Fruit fly (Drosophila melanogaster): ENCODE measurements around the gene CG13690.

The CG13690 gene

dm6 chr2L:423160-423559 is 3.7 kb upstream of the CG13690 start (continued):
- TF ChIP-seq Sox102F (GFP tag; optimal IDR thresholded peaks at IDR 0.05): peak; percentile 86
- peak; percentile 13 for TF ChIP-seq CG11902 (GFP tag; optimal IDR thresholded peaks at IDR 0.05)
- peak; percentile 28 for TF ChIP-seq Ets96B (tag; optimal IDR thresholded peaks at IDR 0.05)
- peak; percentile 44 for TF ChIP-seq net (GFP tag; optimal IDR thresholded peaks at IDR 0.05)
- peak; percentile 90 for TF ChIP-seq esn (GFP tag; optimal IDR thresholded peaks at IDR 0.05)
- TF ChIP-seq achi (GFP tag; optimal IDR thresholded peaks at IDR 0.05): peak; percentile 62
- TF ChIP-seq lz (GFP tag; optimal IDR thresholded peaks at IDR 0.05): peak; percentile 79
- peak; percentile 13 for TF ChIP-seq fd59A (GFP tag; optimal IDR thresholded peaks at IDR 0.05)
- TF ChIP-seq CG6854 (GFP tag; optimal IDR thresholded peaks at IDR 0.05): peak; percentile 22
- no peak for TF ChIP-seq fkh (GFP tag; optimal IDR thresholded peaks at IDR 0.05)
- peak; percentile 49 for TF ChIP-seq CG34406 (GFP tag; optimal IDR thresholded peaks at IDR 0.05)
- TF ChIP-seq svp (GFP tag): peak; percentile 93
- TF ChIP-seq OdsH (GFP tag; optimal IDR thresholded peaks at IDR 0.05): peak; percentile 56
- TF ChIP-seq cyc (GFP tag; optimal IDR thresholded peaks at IDR 0.05): peak; percentile 78
- TF ChIP-seq CG16779 (tag; optimal IDR thresholded peaks at IDR 0.05): peak; percentile 36
- TF ChIP-seq CG9139 (GFP tag; optimal IDR thresholded peaks at IDR 0.05): no peak
- no peak for TF ChIP-seq CG11294 (GFP tag; IDR thresholded peaks at IDR 0.05)
- peak; percentile 69 for TF ChIP-seq Sox14 (GFP tag; optimal IDR thresholded peaks at IDR 0.05)
- peak; percentile 10 for TF ChIP-seq CG10669 (GFP tag; optimal IDR thresholded peaks at IDR 0.05)
- peak; percentile 1 for TF ChIP-seq spab (GFP tag; optimal IDR thresholded peaks at IDR 0.05)
- TF ChIP-seq Hr38 (GFP tag; optimal IDR thresholded peaks at IDR 0.05): no peak
- peak; percentile 34 for TF ChIP-seq Lpt (GFP tag; optimal IDR thresholded peaks at IDR 0.05)
- TF ChIP-seq Gug (GFP tag; IDR thresholded peaks at IDR 0.05): no peak
- TF ChIP-seq CG3032 (tag; optimal IDR thresholded peaks at IDR 0.05): peak; percentile 24
- peak; percentile 12; the same call in 1 of the 2 replicates for TF ChIP-seq CG15336 (GFP tag; IDR thresholded peaks at IDR 0.05)
- TF ChIP-seq Ets21C (GFP tag; optimal IDR thresholded peaks at IDR 0.05): peak; percentile 42
- TF ChIP-seq Eip78C (GFP tag): peak; percentile 91
- TF ChIP-seq eg (GFP tag; IDR thresholded peaks at IDR 0.05): no peak
- peak; percentile 72 for TF ChIP-seq CG10631 (GFP tag; optimal IDR thresholded peaks at IDR 0.05)
- peak; percentile 5 for TF ChIP-seq CG1621 (tag; optimal IDR thresholded peaks at IDR 0.05)
- TF ChIP-seq vri (GFP tag; optimal IDR thresholded peaks at IDR 0.05): peak; percentile 89

DNA sequence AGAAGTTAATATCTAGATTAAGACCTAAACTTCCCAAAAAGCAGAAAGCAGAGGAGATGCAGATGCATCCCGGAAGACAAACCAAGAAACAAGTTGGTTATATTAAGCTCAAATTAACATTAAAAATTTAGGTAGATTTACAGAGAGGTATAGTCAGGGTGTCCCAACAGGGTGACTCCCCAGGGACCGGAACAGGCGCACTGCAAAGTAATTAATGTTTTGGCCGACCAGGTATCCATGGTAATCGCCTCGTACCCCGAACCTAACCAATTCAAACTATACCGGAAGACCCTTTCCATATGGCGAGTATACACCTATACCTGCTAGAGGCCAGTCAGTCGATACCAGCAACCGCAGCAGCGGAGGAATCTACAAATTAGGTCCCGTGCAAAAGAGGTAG is 3.1 kb upstream of the CG13690 start, which contains the start of gene BBS8:
Gene BBS8 (plus strand): TSS at position 301 of the 400 bp plus-strand sequence.
- no peak for TF ChIP-seq CG34406 (GFP tag; optimal IDR thresholded peaks at IDR 0.05)
- TF ChIP-seq achi (GFP tag; optimal IDR thresholded peaks at IDR 0.05): no peak
- TF ChIP-seq OdsH (GFP tag; optimal IDR thresholded peaks at IDR 0.05): no peak
- TF ChIP-seq CG6854 (GFP tag; optimal IDR thresholded peaks at IDR 0.05): no peak
- no peak for TF ChIP-seq CG3032 (tag; optimal IDR thresholded peaks at IDR 0.05)

- TF ChIP-seq CG6276 (GFP tag; optimal IDR thresholded peaks at IDR 0.05): no peak
- TF ChIP-seq Sox14 (GFP tag; optimal IDR thresholded peaks at IDR 0.05): peak; percentile 43
- TF ChIP-seq lz (GFP tag; optimal IDR thresholded peaks at IDR 0.05): peak; percentile 35
- peak; percentile 15 for TF ChIP-seq acj6 (GFP tag; optimal IDR thresholded peaks at IDR 0.05)
- peak; percentile 3 for TF ChIP-seq cyc (GFP tag; optimal IDR thresholded peaks at IDR 0.05)
- TF ChIP-seq spab (GFP tag; optimal IDR thresholded peaks at IDR 0.05): no peak
- TF ChIP-seq Eip78C (GFP tag): peak; percentile 58
- TF ChIP-seq fkh (GFP tag; optimal IDR thresholded peaks at IDR 0.05): peak; percentile 90
- TF ChIP-seq Hr39 (GFP tag; optimal IDR thresholded peaks at IDR 0.05): peak; percentile 1
- TF ChIP-seq CG8632 (GFP tag; optimal IDR thresholded peaks at IDR 0.05): no peak
- peak; percentile 15 for TF ChIP-seq CG31627 (GFP tag; optimal IDR thresholded peaks at IDR 0.05)
- TF ChIP-seq CG32006 (GFP tag; optimal IDR thresholded peaks at IDR 0.05): no peak
- TF ChIP-seq svp (GFP tag): peak; percentile 72
- TF ChIP-seq esn (GFP tag; optimal IDR thresholded peaks at IDR 0.05): peak; percentile 44
- no peak for TF ChIP-seq CG9139 (GFP tag; optimal IDR thresholded peaks at IDR 0.05)
- peak; percentile 38 for TF ChIP-seq CG3919 (GFP tag; optimal IDR thresholded peaks at IDR 0.05)
- peak; percentile 78 for TF ChIP-seq vri (GFP tag; optimal IDR thresholded peaks at IDR 0.05)
- no peak for TF ChIP-seq Smox (GFP tag; optimal IDR thresholded peaks at IDR 0.05)
- TF ChIP-seq CG1621 (tag; optimal IDR thresholded peaks at IDR 0.05): peak; percentile 26
- TF ChIP-seq topi (GFP tag; optimal IDR thresholded peaks at IDR 0.05): peak; percentile 24
- TF ChIP-seq Met (GFP tag; optimal IDR thresholded peaks at IDR 0.05): peak; percentile 5
- peak; percentile 89 for TF ChIP-seq dsx (GFP tag; optimal IDR thresholded peaks at IDR 0.05; ENCODE audit: poor library complexity, severe bottlenecking)
Observed at dm6 chr2L:421119-421821, 1.8 kb upstream of the CG13690 start, which contains the start of the genes CG11885 and CG13692. Gene CG11885 (minus strand): TSS chr2L:421450. Gene CG13692 (plus strand): TSS chr2L:421771.
